Fruit fly (Drosophila melanogaster) whole organism, prepupa: ENCODE measurements around the gene CG16758.

Source experiments
- CG10631 ChIP-seq: fragments of 200-800 bp; sonication (Bioruptor generic); optimal IDR thresholded peaks from 2 replicates; lab custom pipeline; 2016; ENCODE audit warnings: missing biosample characterization, missing genetic modification characterization
- CG10669 ChIP-seq: fragments of 200-800 bp; sonication (Bioruptor generic); optimal IDR thresholded peaks from 3 replicates; lab custom pipeline; 2018; ENCODE audit warnings: missing biosample characterization, mild to moderate bottlenecking, missing genetic modification characterization, moderate library complexity
- CG11294 ChIP-seq: fragments of 200-800 bp; sonication (Bioruptor generic); IDR thresholded peaks from 2 replicates; pipeline ENCODE4 v1.3.6; 2022; ENCODE audit warnings: missing biosample characterization, missing genetic modification characterization
- CG11902 ChIP-seq: fragments of 200-800 bp; sonication (Bioruptor generic); optimal IDR thresholded peaks from 3 replicates; lab custom pipeline; 2016; ENCODE audit warnings: missing biosample characterization, missing genetic modification characterization
- CG15336 ChIP-seq: fragments of 200-800 bp; sonication (Bioruptor generic); IDR thresholded peaks from 2 replicates; pipeline ENCODE4 v1.3.6; 2022; ENCODE audit warnings: missing biosample characterization, missing genetic modification characterization
- CG1621 ChIP-seq: fragments of 200-800 bp; sonication (Bioruptor generic); optimal IDR thresholded peaks from 3 replicates; lab custom pipeline; 2018; ENCODE audit warnings: missing biosample characterization, mild to moderate bottlenecking, missing genetic modification characterization
- CG16779 ChIP-seq: fragments of 200-800 bp; sonication (Bioruptor generic); optimal IDR thresholded peaks from 3 replicates; lab custom pipeline; 2017; ENCODE audit warnings: missing biosample characterization, mild to moderate bottlenecking, missing genetic modification characterization
- CG31627 ChIP-seq: fragments of 200-800 bp; sonication (Bioruptor generic); optimal IDR thresholded peaks from 3 replicates; lab custom pipeline; 2016; ENCODE audit warnings: missing biosample characterization, missing genetic modification characterization
- CG32006 ChIP-seq: fragments of 200-800 bp; sonication (Bioruptor generic); optimal IDR thresholded peaks from 3 replicates; lab custom pipeline; 2017; ENCODE audit warnings: missing biosample characterization, mild to moderate bottlenecking, missing genetic modification characterization
- CG34406 ChIP-seq: fragments of 200-800 bp; sonication (Bioruptor generic); optimal IDR thresholded peaks from 3 replicates; lab custom pipeline; 2016; ENCODE audit warnings: missing biosample characterization, missing genetic modification characterization
- CG3919 ChIP-seq: fragments of 200-800 bp; sonication (Bioruptor generic); optimal IDR thresholded peaks from 3 replicates; lab custom pipeline; 2016; ENCODE audit warnings: missing biosample characterization, missing genetic modification characterization
- CG6163 ChIP-seq: fragments of 200-800 bp; sonication (Bioruptor generic); IDR thresholded peaks from 3 replicates; pipeline ENCODE4 v1.3.6; 2022; ENCODE audit warnings: missing biosample characterization, missing genetic modification characterization
- CG6276 ChIP-seq: fragments of 200-800 bp; sonication (Bioruptor generic); optimal IDR thresholded peaks from 2 replicates; lab custom pipeline; 2017; ENCODE audit warnings: missing biosample characterization, mild to moderate bottlenecking, missing genetic modification characterization
- CG6792 ChIP-seq: fragments of 200-800 bp; sonication (Bioruptor generic); optimal IDR thresholded peaks from 3 replicates; lab custom pipeline; 2016; ENCODE audit warnings: missing biosample characterization, missing genetic modification characterization
- CG6808 ChIP-seq: fragments of 200-800 bp; sonication (Bioruptor generic); optimal IDR thresholded peaks from 3 replicates; lab custom pipeline; 2017; ENCODE audit warnings: missing biosample characterization, missing genetic modification characterization, mild to moderate bottlenecking, moderate library complexity, missing genetic modification reagents
- CG6854 ChIP-seq: fragments of 200-800 bp; sonication (Bioruptor generic); optimal IDR thresholded peaks from 2 replicates; lab custom pipeline; 2017; ENCODE audit warnings: missing biosample characterization, mild to moderate bottlenecking, missing genetic modification characterization
- CG7368 ChIP-seq: fragments of 200-800 bp; sonication (Bioruptor generic); optimal IDR thresholded peaks from 3 replicates; lab custom pipeline; 2016; ENCODE audit warnings: missing biosample characterization, missing genetic modification characterization
- CG8119 ChIP-seq: fragments of 200-800 bp; sonication (Bioruptor generic); IDR thresholded peaks from 3 replicates; pipeline ENCODE4 v1.3.6; 2022; ENCODE audit warnings: missing biosample characterization, missing genetic modification characterization
- CG8319 ChIP-seq: fragments of 200-800 bp; sonication (Bioruptor generic); optimal IDR thresholded peaks from 3 replicates; lab custom pipeline; 2016; ENCODE audit warnings: missing biosample characterization, missing genetic modification characterization
- CG8632 ChIP-seq: fragments of 200-800 bp; sonication (Bioruptor generic); optimal IDR thresholded peaks from 3 replicates; lab custom pipeline; 2016; ENCODE audit warnings: missing biosample characterization, missing genetic modification characterization
- CG9139 ChIP-seq: fragments of 200-800 bp; sonication (Bioruptor generic); optimal IDR thresholded peaks from 3 replicates; lab custom pipeline; 2017; ENCODE audit warnings: missing biosample characterization, mild to moderate bottlenecking, missing genetic modification characterization
- Eip75B ChIP-seq: fragments of 200-800 bp; sonication (Bioruptor generic); optimal IDR thresholded peaks from 3 replicates; lab custom pipeline; 2016; ENCODE audit warnings: missing biosample characterization, missing genetic modification characterization
- Eip78C ChIP-seq: fragments of 200-800 bp; sonication (Bioruptor generic); peaks from one replicate; lab custom pipeline; 2016; ENCODE audit warnings: missing biosample characterization, missing genetic modification characterization
- Ets96B ChIP-seq: fragments of 200-800 bp; optimal IDR thresholded peaks from 2 replicates; lab custom pipeline; 2019; ENCODE audit warnings: missing biosample characterization, mild to moderate bottlenecking, missing genetic modification characterization, moderate library complexity
- Hr39 ChIP-seq: fragments of 200-800 bp; sonication (Bioruptor generic); optimal IDR thresholded peaks from 2 replicates; lab custom pipeline; 2016; ENCODE audit warnings: missing biosample characterization, missing genetic modification characterization
- Lpt ChIP-seq: fragments of 200-800 bp; sonication (Bioruptor generic); optimal IDR thresholded peaks from 3 replicates; lab custom pipeline; 2016; ENCODE audit warnings: missing biosample characterization, missing genetic modification characterization
- Met ChIP-seq: fragments of 200-800 bp; sonication (Bioruptor generic); optimal IDR thresholded peaks from 3 replicates; lab custom pipeline; 2016; ENCODE audit warnings: missing biosample characterization, missing genetic modification characterization
- OdsH ChIP-seq: fragments of 200-800 bp; sonication (Bioruptor generic); optimal IDR thresholded peaks from 3 replicates; lab custom pipeline; 2016; ENCODE audit warnings: missing biosample characterization, missing genetic modification characterization
- Smox ChIP-seq: fragments of 200-800 bp; sonication (Bioruptor generic); optimal IDR thresholded peaks from 3 replicates; lab custom pipeline; 2016; ENCODE audit warnings: missing biosample characterization, missing genetic modification characterization
- Sox102F ChIP-seq: fragments of 200-800 bp; sonication (Bioruptor generic); optimal IDR thresholded peaks from 2 replicates; lab custom pipeline; 2016; ENCODE audit warnings: missing biosample characterization, mild to moderate bottlenecking, missing genetic modification characterization
- Sox14 ChIP-seq: fragments of 200-800 bp; sonication (Bioruptor generic); optimal IDR thresholded peaks from 3 replicates; lab custom pipeline; 2016; ENCODE audit warnings: missing biosample characterization, missing genetic modification characterization
- achi ChIP-seq: fragments of 200-800 bp; sonication (Bioruptor generic); optimal IDR thresholded peaks from 3 replicates; lab custom pipeline; 2016; ENCODE audit warnings: missing biosample characterization, missing genetic modification characterization
- acj6 ChIP-seq: fragments of 200-800 bp; sonication (Bioruptor generic); optimal IDR thresholded peaks from 3 replicates; lab custom pipeline; 2016; ENCODE audit warnings: missing biosample characterization, missing genetic modification characterization
- dac ChIP-seq: fragments of 200-800 bp; sonication (Bioruptor generic); optimal IDR thresholded peaks from 2 replicates; lab custom pipeline; 2017; ENCODE audit warnings: missing biosample characterization, mild to moderate bottlenecking, missing genetic modification characterization
- dsx ChIP-seq: fragments of 200-800 bp; optimal IDR thresholded peaks from 3 replicates; lab custom pipeline; 2019; ENCODE audit warnings: missing biosample characterization, mild to moderate bottlenecking, missing genetic modification characterization, moderate library complexity; ENCODE audit not compliant: poor library complexity, severe bottlenecking
- eg ChIP-seq: fragments of 200-800 bp; sonication (Bioruptor generic); IDR thresholded peaks from 3 replicates; pipeline ENCODE4 v1.3.6; 2022; ENCODE audit warnings: missing biosample characterization, missing genetic modification characterization
- esn ChIP-seq: fragments of 200-800 bp; sonication (Bioruptor generic); optimal IDR thresholded peaks from 2 replicates; lab custom pipeline; 2016; ENCODE audit warnings: missing biosample characterization, mild to moderate bottlenecking, missing genetic modification characterization, moderate library complexity
- fd59A ChIP-seq: fragments of 200-800 bp; sonication (Bioruptor generic); optimal IDR thresholded peaks from 2 replicates; lab custom pipeline; 2017; ENCODE audit warnings: missing biosample characterization, mild to moderate bottlenecking, missing genetic modification characterization, missing genetic modification reagents
- fd85E ChIP-seq: fragments of 200-800 bp; sonication (Bioruptor generic); optimal IDR thresholded peaks from 3 replicates; lab custom pipeline; 2016; ENCODE audit warnings: missing biosample characterization, missing genetic modification characterization
- fkh ChIP-seq: fragments of 200-800 bp; sonication (Bioruptor generic); optimal IDR thresholded peaks from 3 replicates; lab custom pipeline; 2017; ENCODE audit warnings: missing biosample characterization, mild to moderate bottlenecking, missing genetic modification characterization, moderate library complexity
- lz ChIP-seq: fragments of 200-800 bp; sonication (Bioruptor generic); optimal IDR thresholded peaks from 3 replicates; lab custom pipeline; 2016; ENCODE audit warnings: missing biosample characterization, missing genetic modification characterization
- pdm3 ChIP-seq: fragments of 200-800 bp; sonication (Bioruptor generic); optimal IDR thresholded peaks from 3 replicates; lab custom pipeline; 2016; ENCODE audit warnings: missing biosample characterization, missing genetic modification characterization
- salr ChIP-seq, 2 experiments: fragments of 200-800 bp; sonication (Bioruptor generic); optimal IDR thresholded peaks; 3 replicates each; lab custom pipeline; 2016 to 2018; ENCODE audit warnings: missing biosample characterization in 2 of 2, missing genetic modification characterization in 2 of 2, mild to moderate bottlenecking in 1 of 2
- spab ChIP-seq: fragments of 200-800 bp; sonication (Bioruptor generic); optimal IDR thresholded peaks from 2 replicates; lab custom pipeline; 2017; ENCODE audit warnings: missing biosample characterization, mild to moderate bottlenecking, missing genetic modification characterization, missing genetic modification reagents
- ss ChIP-seq, 2 experiments: fragments of 200-800 bp; sonication (Bioruptor generic); optimal IDR thresholded peaks; 2 replicates in 1 of 2; 3 replicates in 1 of 2; lab custom pipeline; 2017 to 2018; ENCODE audit warnings: mild to moderate bottlenecking in 2 of 2, missing biosample characterization in 2 of 2, missing genetic modification characterization in 2 of 2, moderate library complexity in 1 of 2
- svp ChIP-seq: fragments of 200-800 bp; sonication (Bioruptor generic); peaks from one replicate; lab custom pipeline; 2016; ENCODE audit warnings: missing biosample characterization, missing genetic modification characterization
- topi ChIP-seq: fragments of 200-800 bp; sonication (Bioruptor generic); optimal IDR thresholded peaks from 3 replicates; lab custom pipeline; 2016; ENCODE audit warnings: missing biosample characterization, missing genetic modification characterization
- vri ChIP-seq: fragments of 200-800 bp; sonication (Bioruptor generic); optimal IDR thresholded peaks from 3 replicates; lab custom pipeline; 2016; ENCODE audit warnings: missing biosample characterization, mild to moderate bottlenecking, missing genetic modification characterization

CG16758 gene

DNA sequence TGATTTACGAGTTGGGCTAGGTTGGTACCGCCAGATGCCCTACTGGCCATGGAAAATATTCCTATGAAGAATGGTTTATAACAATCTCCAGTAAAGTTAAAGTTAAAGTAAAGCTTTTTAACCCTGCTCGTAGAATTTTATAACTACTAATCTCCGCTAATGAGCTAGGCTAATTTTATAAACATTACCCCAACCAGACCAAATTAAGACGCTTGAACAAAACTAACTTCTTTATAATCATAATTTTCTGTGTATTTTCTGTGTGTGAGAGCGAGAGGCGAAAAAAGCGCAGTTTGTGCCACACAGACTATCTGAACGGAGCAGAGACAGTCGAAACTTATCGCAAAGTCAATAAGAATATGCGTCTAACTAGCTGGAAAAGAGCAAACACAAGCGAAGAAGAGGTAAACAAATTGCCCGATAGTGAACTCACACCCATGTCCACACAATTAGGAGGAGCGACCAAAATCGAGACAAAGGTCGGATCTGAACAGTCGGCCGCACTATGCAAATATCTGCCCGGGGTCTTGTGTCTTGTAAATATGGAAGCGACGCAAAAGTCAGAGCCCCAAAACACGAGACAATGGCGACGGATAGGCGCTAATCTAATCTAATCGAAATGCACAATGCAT is 33.7 kb upstream of the CG16758 start:
- TF ChIP-seq CG6163 (GFP tag; lab: Robert Waterston, UW) (0 out of 3 replicates have a peak, but pooled peaks have one; percentile 40), CG15336 (GFP tag; lab: Robert Waterston, UW) (0 out of 2 replicates have a peak, but pooled peaks have one; percentile 7), Eip78C (GFP tag; lab: Kevin White, UChicago) (peak; percentile 12), CG32006 (GFP tag; lab: Kevin White, UChicago) (peak; percentile 8), acj6 (GFP tag; lab: Kevin White, UChicago) (no peak), ss (GFP tag; optimal IDR thresholded peaks at IDR 0.05; lab: Kevin White, UChicago) (no peak), fkh (GFP tag; lab: Kevin White, UChicago) (peak; percentile 97)

DNA sequence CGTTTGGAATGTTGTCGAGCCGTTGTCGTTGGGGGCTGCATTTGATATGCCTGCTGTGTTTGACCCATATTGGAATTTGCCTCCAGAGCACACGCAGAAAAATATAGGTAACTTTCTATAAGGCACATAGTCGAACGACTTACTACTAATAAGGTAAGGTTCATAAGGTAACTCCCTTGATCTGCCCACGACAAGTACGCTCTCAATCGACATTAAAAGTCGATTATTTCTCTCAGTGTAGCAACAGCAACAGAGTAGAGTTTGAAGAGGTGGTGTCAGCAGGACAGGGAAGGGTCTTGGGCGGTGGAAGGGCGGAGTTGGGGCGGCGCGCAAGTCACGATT is 30.3 kb upstream of the CG16758 start:
- TF ChIP-seq CG10669 = peak; percentile 57
- TF ChIP-seq salr (GFP tag; optimal IDR thresholded peaks at IDR 0.05; lab: Kevin White, UChicago) = peak in 1 of 2 experiments; percentile 77
- peak; percentile 72 for TF ChIP-seq dsx (GFP tag; lab: Kevin White, UChicago)
- TF ChIP-seq Lpt (GFP tag; lab: Kevin White, UChicago) = peak; percentile 77
- peak; percentile 35 for TF ChIP-seq spab
- TF ChIP-seq Eip75B = peak; percentile 69
- TF ChIP-seq CG6276 (GFP tag; lab: Kevin White, UChicago) = peak; percentile 94
- peak; percentile 68 for TF ChIP-seq pdm3 (GFP tag; lab: Kevin White, UChicago)
- TF ChIP-seq CG10631 (GFP tag; lab: Kevin White, UChicago) = peak; percentile 79
- no peak for TF ChIP-seq CG6854 (GFP tag; lab: Kevin White, UChicago)
- TF ChIP-seq Sox14 (GFP tag; lab: Kevin White, UChicago) = peak; percentile 83
- peak; percentile 43 for TF ChIP-seq Smox (GFP tag; lab: Kevin White, UChicago)
- TF ChIP-seq fd85E = no peak
- TF ChIP-seq CG31627 (GFP tag; lab: Kevin White, UChicago) = peak; percentile 57
- peak; percentile 55 for TF ChIP-seq svp (GFP tag; lab: Kevin White, UChicago)
- TF ChIP-seq CG34406 (GFP tag; lab: Kevin White, UChicago) = peak; percentile 45
- TF ChIP-seq fd59A = peak; percentile 60
- TF ChIP-seq vri (GFP tag; lab: Kevin White, UChicago) = peak; percentile 32
- peak; percentile 25 for TF ChIP-seq CG1621
- TF ChIP-seq CG8119 = peak; percentile 94
- peak; percentile 25 for TF ChIP-seq CG9139 (GFP tag; lab: Kevin White, UChicago)
- peak; percentile 32 for TF ChIP-seq CG8319 (GFP tag; lab: Kevin White, UChicago)
- TF ChIP-seq CG6792 = peak; percentile 53
- peak; percentile 86 for TF ChIP-seq CG3919 (GFP tag; lab: Kevin White, UChicago)
- peak; percentile 23 for TF ChIP-seq CG11902 (GFP tag; lab: Kevin White, UChicago)
- TF ChIP-seq CG6808 (GFP tag; lab: Kevin White, UChicago) = peak; percentile 60
- peak; percentile 63 for TF ChIP-seq CG16779 (tag; lab: Kevin White, UChicago)
- peak; percentile 56 for TF ChIP-seq Met (GFP tag; lab: Kevin White, UChicago)
- peak; percentile 67 for TF ChIP-seq OdsH (GFP tag; lab: Kevin White, UChicago)
- TF ChIP-seq eg = peak; percentile 93
- peak; percentile 82 for TF ChIP-seq achi (GFP tag; lab: Kevin White, UChicago)
- TF ChIP-seq acj6 (GFP tag; lab: Kevin White, UChicago) = peak; percentile 76
- TF ChIP-seq Eip78C (GFP tag; lab: Kevin White, UChicago) = peak; percentile 94
- TF ChIP-seq topi = peak; percentile 68
- peak; percentile 72 for TF ChIP-seq dac (GFP tag; lab: Kevin White, UChicago)
- TF ChIP-seq CG7368 = peak; percentile 67
- peak; percentile 92 for TF ChIP-seq CG15336 (GFP tag; lab: Robert Waterston, UW)
- peak; percentile 50 for TF ChIP-seq esn (GFP tag; lab: Kevin White, UChicago)
- peak; percentile 90 for TF ChIP-seq CG32006 (GFP tag; lab: Kevin White, UChicago)
- peak; percentile 75 for TF ChIP-seq CG11294
- peak; percentile 38 for TF ChIP-seq Sox102F (GFP tag; lab: Kevin White, UChicago)
- TF ChIP-seq lz (GFP tag; lab: Kevin White, UChicago) = peak; percentile 42
- peak; percentile 75 for TF ChIP-seq Ets96B (tag; lab: Kevin White, UChicago)
- TF ChIP-seq Hr39 = peak; percentile 56
- peak; percentile 23 for TF ChIP-seq CG8632
- TF ChIP-seq CG6163 (GFP tag; lab: Robert Waterston, UW) = peak; percentile 82
